Worm (Caenorhabditis elegans) whole organism, L1 larva: ENCODE measurements around the gene R10E12.2.

Experiments
- blmp-1 ChIP-seq: fragments of 150-350 bp; optimal IDR thresholded peaks from 2 replicates; lab custom pipeline; 2014; ENCODE audit warnings: missing biosample characterization, missing genetic modification characterization
- fkh-10 ChIP-seq: sonication (generic microtip); optimal IDR thresholded peaks from 2 replicates; lab custom pipeline; 2017; ENCODE audit warnings: missing biosample characterization, missing genetic modification reagents, missing genetic modification characterization
- fos-1 ChIP-seq: fragments of 150-350 bp; optimal IDR thresholded peaks from 2 replicates; lab custom pipeline; 2014; ENCODE audit warnings: missing biosample characterization, missing genetic modification characterization
- lin-35 ChIP-seq, 2 experiments: fragments of 150-350 bp; optimal IDR thresholded peaks; 2 replicates each; lab custom pipeline; 2014; ENCODE audit warnings: missing biosample characterization in 2 of 2, missing genetic modification characterization in 2 of 2, missing genetic modification reagents in 2 of 2
- nhr-19 ChIP-seq: fragments of 200-800 bp; sonication (Bioruptor generic); conservative IDR thresholded peaks from 2 replicates; pipeline ENCODE4 v1.3.6; 2022; ENCODE audit warnings: missing genetic modification characterization, missing compliant biosample characterization
- rnt-1 ChIP-seq: sonication (generic microtip); optimal IDR thresholded peaks from 2 replicates; lab custom pipeline; 2016; ENCODE audit warnings: mild to moderate bottlenecking, missing genetic modification characterization, moderate library complexity, missing compliant biosample characterization
- skn-1 ChIP-seq: fragments of 150-350 bp; optimal IDR thresholded peaks from 2 replicates; lab custom pipeline; 2014; ENCODE audit warnings: missing biosample characterization, missing genetic modification characterization
- snu-23 ChIP-seq: sonication (generic microtip); optimal IDR thresholded peaks from 2 replicates; lab custom pipeline; 2016; ENCODE audit warnings: missing genetic modification characterization, missing compliant biosample characterization
- sox-4 ChIP-seq: sonication (generic microtip); optimal IDR thresholded peaks from 2 replicates; lab custom pipeline; 2016; ENCODE audit warnings: missing genetic modification characterization, missing compliant biosample characterization
- tlp-1 ChIP-seq: fragments of 150-350 bp; optimal IDR thresholded peaks from 2 replicates; lab custom pipeline; 2014; ENCODE audit warnings: missing biosample characterization, missing genetic modification characterization
- unc-130 ChIP-seq: fragments of 150-350 bp; optimal IDR thresholded peaks from 2 replicates; lab custom pipeline; 2017; ENCODE audit warnings: missing biosample characterization, missing genetic modification characterization, inconsistent platforms

DNA sequence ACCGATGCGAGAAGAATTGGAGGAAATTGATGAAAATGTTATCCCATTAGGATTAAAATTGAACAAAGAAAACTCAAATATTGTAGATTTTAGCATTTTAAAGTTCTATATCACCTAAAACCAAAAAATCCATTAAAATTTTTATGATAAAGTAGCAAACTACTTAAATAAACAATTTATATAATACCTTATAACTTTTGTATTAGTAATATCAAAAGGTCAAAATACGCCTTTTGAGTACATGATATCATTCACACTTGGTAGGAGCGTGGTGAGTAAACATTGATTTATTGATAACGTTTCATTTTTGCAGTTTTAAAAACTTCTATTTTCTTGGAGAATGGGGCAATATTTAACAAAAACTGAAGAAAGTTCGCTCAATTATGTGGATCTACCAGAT lies 27.4 kb upstream of the R10E12.2 start, which contains the start of gene C05B5.5:
- TF ChIP-seq tlp-1 (no peak), unc-130 (no peak), snu-23 (no peak), fkh-10 (GFP tag; lab: Kevin White, UChicago) (no peak), nhr-19 (GFP tag; lab: Robert Waterston, UW) (no peak), lin-35 (GFP tag; optimal IDR thresholded peaks at IDR 0.05; lab: Kevin White, UChicago) (no peak), skn-1 (tag; lab: Kevin White, UChicago) (no peak), blmp-1 (tag; lab: Kevin White, UChicago) (no peak), sox-4 (tag; lab: Kevin White, UChicago) (no peak), rnt-1 (no peak), fos-1 (no peak)
